Worm (Caenorhabditis elegans) whole organism, midembryonic: ENCODE results near the gene dhs-27.

Experiments
- T22C8.4 ChIP-seq: fragments of 200-800 bp; sonication (Bioruptor generic); IDR thresholded peaks from 2 replicates; pipeline ENCODE4 v1.3.6; 2022; ENCODE audit warnings: missing genetic modification characterization, missing compliant biosample characterization
- cog-1 ChIP-seq: sonication (generic microtip); optimal IDR thresholded peaks from 2 replicates; lab custom pipeline; 2016; ENCODE audit warnings: missing genetic modification characterization, missing compliant biosample characterization
- flt-1 ChIP-seq: fragments of 200-800 bp; sonication (Bioruptor generic); IDR thresholded peaks from 2 replicates; pipeline ENCODE4 v1.3.6; 2022; ENCODE audit warnings: missing genetic modification characterization, missing compliant biosample characterization
- klf-2 ChIP-seq: fragments of 200-800 bp; sonication (Bioruptor generic); conservative IDR thresholded peaks from 2 replicates; pipeline ENCODE4 v1.3.6; 2022; ENCODE audit warnings: missing genetic modification reagents, missing genetic modification characterization, missing compliant biosample characterization
- med-1 ChIP-seq: sonication (generic microtip); optimal IDR thresholded peaks from 2 replicates; lab custom pipeline; 2017; ENCODE audit warnings: missing genetic modification characterization, mild to moderate bottlenecking, missing compliant biosample characterization, antibody characterized with exemption, missing genetic modification reagents; ENCODE audit not compliant: insufficient read depth
- ref-1 ChIP-seq: fragments of 200-800 bp; sonication (Bioruptor generic); conservative IDR thresholded peaks from 2 replicates; pipeline ENCODE4 v1.3.6; 2022; ENCODE audit warnings: missing genetic modification reagents, missing genetic modification characterization, missing compliant biosample characterization
- tab-1 ChIP-seq: fragments of 200-800 bp; sonication (Bioruptor generic); IDR thresholded peaks from 2 replicates; pipeline ENCODE4 v1.3.6; 2022; ENCODE audit warnings: missing genetic modification characterization, missing compliant biosample characterization
- ztf-23 ChIP-seq: fragments of 200-800 bp; sonication (Bioruptor generic); IDR thresholded peaks from 2 replicates; pipeline ENCODE4 v1.3.6; 2022; ENCODE audit warnings: missing genetic modification reagents, missing genetic modification characterization, missing compliant biosample characterization
- ztf-29 ChIP-seq: fragments of 200-800 bp; sonication (Bioruptor generic); IDR thresholded peaks from 2 replicates; pipeline ENCODE4 v1.3.6; 2022; ENCODE audit warnings: missing genetic modification reagents, missing genetic modification characterization, missing compliant biosample characterization

dhs-27 gene

DNA sequence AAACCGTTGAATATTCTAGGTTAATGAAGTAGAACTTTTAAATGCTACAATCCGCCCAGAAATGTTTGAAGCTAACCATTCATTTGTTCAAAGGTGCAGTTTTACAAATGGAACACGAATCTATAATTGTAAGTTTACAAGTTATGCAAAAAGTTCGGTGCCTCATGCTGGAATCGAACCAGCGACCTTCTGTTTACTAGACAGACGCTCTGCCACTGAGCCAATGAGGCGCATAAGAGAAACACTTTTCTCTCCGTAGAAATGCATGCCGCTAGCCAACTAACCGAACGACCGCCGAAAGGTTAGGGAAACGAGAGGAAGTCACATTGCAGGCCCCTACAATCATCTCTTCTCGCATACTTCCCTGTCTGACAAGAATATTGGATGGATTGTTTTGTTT lies 43.2 kb downstream of the dhs-27 start:
- TF ChIP-seq T22C8.4 (GFP tag; lab: Robert Waterston, UW) (peak; percentile 95), klf-2 (GFP tag; lab: Robert Waterston, UW) (peak; percentile 94), ref-1 (peak; percentile 82), cog-1 (tag; lab: Kevin White, UChicago) (peak; percentile 78), flt-1 (GFP tag; lab: Robert Waterston, UW) (peak; percentile 96), ztf-29 (GFP tag; lab: Robert Waterston, UW) (peak; percentile 95), ztf-23 (peak; percentile 92), tab-1 (GFP tag; lab: Robert Waterston, UW) (peak; percentile 95), med-1 (peak; percentile 37)

- TF ChIP-seq tab-1 (GFP tag; lab: Robert Waterston, UW) (no peak), cog-1 (tag; lab: Kevin White, UChicago) (no peak), ztf-29 (GFP tag; lab: Robert Waterston, UW) (no peak), ztf-23 (no peak), T22C8.4 (GFP tag; lab: Robert Waterston, UW) (no peak)
Measured at ce11 chrX:3369442-3369841, 45.1 kb downstream of the dhs-27 start.

- no peak for TF ChIP-seq flt-1 (GFP tag; lab: Robert Waterston, UW)
- TF ChIP-seq med-1, result no peak
- no peak for TF ChIP-seq ztf-23
- TF ChIP-seq ztf-29 (GFP tag; lab: Robert Waterston, UW), result no peak
- TF ChIP-seq T22C8.4 (GFP tag; lab: Robert Waterston, UW), result no peak
- TF ChIP-seq klf-2 (GFP tag; lab: Robert Waterston, UW), result no peak
Measured at ce11 chrX:3368659-3369058, 45.9 kb downstream of the dhs-27 start, which contains the start of gene ZK563.2. Gene ZK563.2 (plus strand): TSS chrX:3368959.

DNA sequence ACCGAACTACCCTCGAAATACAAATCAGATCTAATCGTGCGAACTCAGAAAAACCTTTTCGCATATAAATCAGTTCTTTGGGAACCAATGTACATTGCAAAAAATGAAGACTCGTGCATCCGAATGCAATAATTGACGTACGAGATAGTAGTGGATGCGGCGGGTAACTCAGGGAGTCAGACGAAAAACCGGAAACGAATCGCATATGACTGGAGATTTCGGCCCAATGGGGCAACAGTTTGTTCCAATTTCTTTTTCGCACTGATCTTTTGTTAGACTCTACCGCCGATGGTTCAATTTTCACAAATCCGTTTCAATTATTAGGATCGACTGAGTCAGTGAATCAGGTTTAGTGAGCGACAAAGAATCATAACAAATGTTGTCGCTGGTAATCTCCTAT lies 47.7 kb downstream of the dhs-27 start:
- no peak for TF ChIP-seq tab-1 (GFP tag; lab: Robert Waterston, UW)
- TF ChIP-seq ref-1, result no peak
